Fruit fly (Drosophila melanogaster) whole organism, embryonic: Measurements from ENCODE around the gene IFT43.

Experiments
- B-H1 ChIP-seq: fragments of 200-800 bp; sonication (Bioruptor generic); IDR thresholded peaks from 3 replicates; pipeline ENCODE4 v1.3.6; 2022; ENCODE audit warnings: missing biosample characterization, missing genetic modification characterization
- CG10267 ChIP-seq: fragments of 200-800 bp; sonication (Bioruptor generic); optimal IDR thresholded peaks from 2 replicates; lab custom pipeline; 2018; ENCODE audit warnings: missing biosample characterization, mild to moderate bottlenecking, missing genetic modification characterization, moderate library complexity
- CG10565 ChIP-seq: fragments of 200-800 bp; sonication (Bioruptor generic); optimal IDR thresholded peaks from 3 replicates; lab custom pipeline; 2016; ENCODE audit warnings: missing biosample characterization, mild to moderate bottlenecking, missing genetic modification characterization
- CG10959 ChIP-seq: fragments of 200-800 bp; sonication (Bioruptor generic); IDR thresholded peaks from 2 replicates; pipeline ENCODE4 v1.3.6; 2022; ENCODE audit warnings: missing biosample characterization, missing genetic modification characterization
- CG17385 ChIP-seq: fragments of 200-800 bp; sonication (Bioruptor generic); optimal IDR thresholded peaks from 3 replicates; lab custom pipeline; 2018; ENCODE audit warnings: missing biosample characterization, mild to moderate bottlenecking, missing genetic modification characterization
- CG17568 ChIP-seq: fragments of 200-800 bp; sonication (Bioruptor generic); optimal IDR thresholded peaks from 2 replicates; lab custom pipeline; 2018; ENCODE audit warnings: missing biosample characterization, mild to moderate bottlenecking, missing genetic modification characterization, moderate library complexity
- CG3163 ChIP-seq: fragments of 200-800 bp; sonication (Bioruptor generic); optimal IDR thresholded peaks from 3 replicates; lab custom pipeline; 2016; ENCODE audit warnings: missing biosample characterization, missing genetic modification characterization
- CG32772 ChIP-seq: fragments of 200-800 bp; sonication (Bioruptor generic); IDR thresholded peaks from 2 replicates; pipeline ENCODE4 v1.3.6; 2022; ENCODE audit warnings: missing biosample characterization, missing genetic modification characterization
- CG33557 ChIP-seq: fragments of 200-800 bp; sonication (Bioruptor generic); optimal IDR thresholded peaks from 2 replicates; lab custom pipeline; 2019; ENCODE audit warnings: missing biosample characterization, mild to moderate bottlenecking, missing genetic modification characterization, moderate library complexity
- CG3407 ChIP-seq: fragments of 200-800 bp; sonication (Bioruptor generic); optimal IDR thresholded peaks from 2 replicates; lab custom pipeline; 2018; ENCODE audit warnings: missing biosample characterization, mild to moderate bottlenecking, missing genetic modification characterization
- CG3847 ChIP-seq: fragments of 200-800 bp; sonication (Bioruptor generic); IDR thresholded peaks from 2 replicates; pipeline ENCODE4 v1.3.6; 2022; ENCODE audit warnings: missing biosample characterization, missing genetic modification characterization
- CG42726 ChIP-seq: fragments of 200-800 bp; sonication (Bioruptor generic); IDR thresholded peaks from 2 replicates; pipeline ENCODE4 v1.3.6; 2022; ENCODE audit warnings: missing biosample characterization, missing genetic modification characterization; ENCODE audit not compliant: partially characterized antibody
- CG6765 ChIP-seq: fragments of 200-800 bp; sonication (Bioruptor generic); optimal IDR thresholded peaks from 3 replicates; lab custom pipeline; 2017; ENCODE audit warnings: missing biosample characterization, mild to moderate bottlenecking, missing genetic modification characterization
- CG7786 ChIP-seq: fragments of 200-800 bp; sonication (Bioruptor generic); optimal IDR thresholded peaks from 2 replicates; lab custom pipeline; 2016; ENCODE audit warnings: missing biosample characterization, missing genetic modification characterization
- CG7963 ChIP-seq: fragments of 200-800 bp; sonication (Bioruptor generic); IDR thresholded peaks from 3 replicates; pipeline ENCODE4 v1.3.6; 2022; ENCODE audit warnings: missing biosample characterization, missing genetic modification characterization; ENCODE audit not compliant: partially characterized antibody
- CG8290 ChIP-seq, 3 experiments: fragments of 200-800 bp; sonication (Bioruptor generic); optimal IDR thresholded peaks; 2 replicates each; lab custom pipeline; 2016 to 2019; ENCODE audit warnings: missing biosample characterization in 3 of 3, missing genetic modification characterization in 3 of 3, mild to moderate bottlenecking in 2 of 3, moderate library complexity in 1 of 3
- CG8765 ChIP-seq: fragments of 200-800 bp; sonication (Bioruptor generic); IDR thresholded peaks from 2 replicates; pipeline ENCODE4 v1.3.6; 2022; ENCODE audit warnings: missing biosample characterization, missing genetic modification characterization
- CG8924 ChIP-seq: fragments of 200-800 bp; optimal IDR thresholded peaks from 3 replicates; lab custom pipeline; 2019; ENCODE audit warnings: missing biosample characterization, mild to moderate bottlenecking, missing genetic modification characterization, moderate library complexity
- CTCF ChIP-seq: fragments of 200-800 bp; sonication (Bioruptor generic); optimal IDR thresholded peaks from 2 replicates; lab custom pipeline; 2017; ENCODE audit warnings: missing biosample characterization, mild to moderate bottlenecking, missing genetic modification characterization, moderate library complexity
- Dbx ChIP-seq: fragments of 200-800 bp; sonication (Bioruptor generic); IDR thresholded peaks from 3 replicates; pipeline ENCODE4 v1.3.6; 2022; ENCODE audit warnings: missing biosample characterization, missing genetic modification characterization
- ERR ChIP-seq: fragments of 200-800 bp; sonication (Bioruptor generic); optimal IDR thresholded peaks from 2 replicates; lab custom pipeline; 2016; ENCODE audit warnings: missing biosample characterization, missing genetic modification characterization
- Eip74EF ChIP-seq, 2 experiments: fragments of 200-800 bp in 1 of 2; fragments of >200 bp in 1 of 2; sonication (Bioruptor generic) in 1 of 2; optimal IDR thresholded peaks; 2 replicates each; lab custom pipeline; 2017 to 2019; ENCODE audit warnings: missing biosample characterization in 2 of 2, missing genetic modification characterization in 2 of 2, mild to moderate bottlenecking in 1 of 2, moderate library complexity in 1 of 2
- HLH3B ChIP-seq: fragments of 200-800 bp; sonication (Bioruptor generic); IDR thresholded peaks from 2 replicates; pipeline ENCODE4 v1.3.6; 2022; ENCODE audit warnings: missing biosample characterization, missing genetic modification characterization
- HLH4C ChIP-seq: fragments of 200-800 bp; sonication (Bioruptor generic); IDR thresholded peaks from 3 replicates; pipeline ENCODE4 v1.3.6; 2022; ENCODE audit warnings: missing biosample characterization, missing genetic modification characterization; ENCODE audit not compliant: partially characterized antibody
- NFAT ChIP-seq: fragments of 200-800 bp; sonication (Bioruptor generic); IDR thresholded peaks from 2 replicates; pipeline ENCODE4 v1.3.6; 2022; ENCODE audit warnings: missing biosample characterization, missing genetic modification characterization
- Ravus ChIP-seq: fragments of 200-800 bp; sonication (Bioruptor generic); IDR thresholded peaks from 2 replicates; pipeline ENCODE4 v1.3.6; 2022; ENCODE audit warnings: missing biosample characterization, missing genetic modification characterization
- Stat92E ChIP-seq, 3 experiments: fragments of >200 bp in 2 of 3; fragments of 200-800 bp in 1 of 3; sonication (Bioruptor generic) in 1 of 3; optimal IDR thresholded peaks; 2 replicates each; lab custom pipeline; 2017 to 2019; ENCODE audit warnings: missing biosample characterization in 3 of 3, missing genetic modification characterization in 3 of 3, mild to moderate bottlenecking in 1 of 3, moderate library complexity in 1 of 3
- Tbp ChIP-seq: fragments of >200 bp; optimal IDR thresholded peaks from 2 replicates; lab custom pipeline; 2018; ENCODE audit warnings: missing biosample characterization, missing genetic modification characterization
- bsh ChIP-seq, 2 experiments: fragments of 200-800 bp; sonication (Bioruptor generic); optimal IDR thresholded peaks; 2 replicates each; lab custom pipeline; 2017 to 2018; ENCODE audit warnings: mild to moderate bottlenecking in 2 of 2, missing biosample characterization in 2 of 2, missing genetic modification characterization in 2 of 2, moderate library complexity in 1 of 2
- cad ChIP-seq: fragments of >200 bp; optimal IDR thresholded peaks from 2 replicates; lab custom pipeline; 2017; ENCODE audit warnings: missing biosample characterization, missing genetic modification characterization
- ci ChIP-seq: fragments of 200-800 bp; sonication (Bioruptor generic); IDR thresholded peaks from 3 replicates; pipeline ENCODE4 v1.3.6; 2022; ENCODE audit warnings: missing biosample characterization, missing genetic modification characterization
- corto ChIP-seq: fragments of 200-800 bp; sonication (Bioruptor generic); optimal IDR thresholded peaks from 2 replicates; lab custom pipeline; 2016; ENCODE audit warnings: missing biosample characterization, mild to moderate bottlenecking, missing genetic modification characterization, moderate library complexity
- crc ChIP-seq: fragments of 200-800 bp; sonication (Bioruptor generic); optimal IDR thresholded peaks from 2 replicates; lab custom pipeline; 2016; ENCODE audit warnings: missing biosample characterization, missing genetic modification characterization
- cwo ChIP-seq: fragments of 200-800 bp; sonication (Bioruptor generic); optimal IDR thresholded peaks from 3 replicates; lab custom pipeline; 2017; ENCODE audit warnings: missing biosample characterization, missing genetic modification characterization, mild to moderate bottlenecking, moderate library complexity, missing genetic modification reagents
- disco-r ChIP-seq: fragments of 200-800 bp; sonication (Bioruptor generic); optimal IDR thresholded peaks from 2 replicates; lab custom pipeline; 2016; ENCODE audit warnings: missing biosample characterization, missing genetic modification characterization
- dpn ChIP-seq, 2 experiments: fragments of 200-800 bp; sonication (Bioruptor generic); optimal IDR thresholded peaks; 3 replicates each; lab custom pipeline; 2016; ENCODE audit warnings: missing biosample characterization in 2 of 2, missing genetic modification characterization in 2 of 2
- ems ChIP-seq: fragments of 200-800 bp; sonication (Bioruptor generic); optimal IDR thresholded peaks from 3 replicates; lab custom pipeline; 2016; ENCODE audit warnings: missing biosample characterization, missing genetic modification characterization
- eyg ChIP-seq: fragments of 200-800 bp; sonication (Bioruptor generic); optimal IDR thresholded peaks from 3 replicates; lab custom pipeline; 2016; ENCODE audit warnings: missing biosample characterization, missing genetic modification characterization
- fd64A ChIP-seq: fragments of 200-800 bp; sonication (Bioruptor generic); optimal IDR thresholded peaks from 3 replicates; lab custom pipeline; 2018; ENCODE audit warnings: missing biosample characterization, mild to moderate bottlenecking, missing genetic modification characterization
- inv ChIP-seq: fragments of 200-800 bp; sonication (Bioruptor generic); IDR thresholded peaks from 2 replicates; pipeline ENCODE4 v1.3.6; 2022; ENCODE audit warnings: missing biosample characterization, missing genetic modification characterization; ENCODE audit not compliant: partially characterized antibody
- lbe ChIP-seq: fragments of 200-800 bp; sonication (Bioruptor generic); optimal IDR thresholded peaks from 2 replicates; lab custom pipeline; 2016; ENCODE audit warnings: missing biosample characterization, mild to moderate bottlenecking, missing genetic modification characterization
- mld ChIP-seq: fragments of 200-800 bp; sonication (Bioruptor generic); IDR thresholded peaks from 3 replicates; pipeline ENCODE4 v1.3.6; 2022; ENCODE audit warnings: missing biosample characterization, missing genetic modification characterization; ENCODE audit not compliant: partially characterized antibody
- nau ChIP-seq: fragments of 200-800 bp; sonication (Bioruptor generic); optimal IDR thresholded peaks from 3 replicates; lab custom pipeline; 2017; ENCODE audit warnings: missing biosample characterization, mild to moderate bottlenecking, missing genetic modification characterization, missing genetic modification reagents
- psq ChIP-seq: fragments of 200-800 bp; sonication (Bioruptor generic); optimal IDR thresholded peaks from 2 replicates; lab custom pipeline; 2017; ENCODE audit warnings: missing biosample characterization, missing genetic modification characterization
- sens ChIP-seq: fragments of 200-800 bp; sonication (Bioruptor generic); peaks from one replicate; lab custom pipeline; 2016; ENCODE audit warnings: missing biosample characterization, missing genetic modification characterization
- sim ChIP-seq: fragments of 200-800 bp; sonication (Bioruptor generic); IDR thresholded peaks from 2 replicates; pipeline ENCODE4 v1.3.6; 2022; ENCODE audit warnings: missing biosample characterization, missing genetic modification characterization
- sna ChIP-seq: fragments of 200-800 bp; sonication (Bioruptor generic); IDR thresholded peaks from 2 replicates; pipeline ENCODE4 v1.3.6; 2022; ENCODE audit warnings: missing biosample characterization, missing genetic modification characterization; ENCODE audit not compliant: partially characterized antibody
- sob ChIP-seq: fragments of 200-800 bp; sonication (Bioruptor generic); IDR thresholded peaks from 2 replicates; pipeline ENCODE4 v1.3.6; 2022; ENCODE audit warnings: missing biosample characterization, missing genetic modification characterization
- tap ChIP-seq: fragments of 200-800 bp; optimal IDR thresholded peaks from 3 replicates; lab custom pipeline; 2019; ENCODE audit warnings: missing biosample characterization, mild to moderate bottlenecking, missing genetic modification characterization, moderate library complexity

The IFT43 gene

dm6 chr2L:12719712-12720429 lies 25.1 kb upstream of the IFT43 start (continued):
- TF ChIP-seq Eip74EF (GFP tag; optimal IDR thresholded peaks at IDR 0.05; lab: Kevin White, UChicago) (no peak), ci (GFP tag; lab: Robert Waterston, UW) (no peak), lbe (GFP tag; lab: Kevin White, UChicago) (no peak), CG8765 (no peak), ERR (GFP tag; lab: Kevin White, UChicago) (no peak), dpn (GFP tag; optimal IDR thresholded peaks at IDR 0.05; lab: Kevin White, UChicago) (no peak), CG10267 (tag; lab: Kevin White, UChicago) (no peak), eyg (GFP tag; lab: Kevin White, UChicago) (no peak), CG6765 (GFP tag; lab: Kevin White, UChicago) (no peak), CG10959 (GFP tag; lab: Robert Waterston, UW) (no peak), CG10565 (no peak), sob (no peak), CG7786 (no peak), corto (GFP tag; lab: Kevin White, UChicago) (peak; percentile 1), disco-r (GFP tag; lab: Kevin White, UChicago) (no peak), fd64A (GFP tag; lab: Kevin White, UChicago) (no peak), mld (GFP tag; lab: Robert Waterston, UW) (no peak), CG8290 (GFP tag; optimal IDR thresholded peaks at IDR 0.05; lab: Kevin White, UChicago) (no peak), CG8290 (tag; optimal IDR thresholded peaks at IDR 0.05; lab: Kevin White, UChicago) (peak in 1 of 2 experiments; percentile 22), sens (GFP tag; lab: Kevin White, UChicago) (peak; percentile 69), B-H1 (GFP tag; lab: Robert Waterston, UW) (no peak), CG42726 (GFP tag; lab: Robert Waterston, UW) (no peak), ems (no peak), CG32772 (GFP tag; lab: Robert Waterston, UW) (no peak), Dbx (no peak), cwo (GFP tag; lab: Kevin White, UChicago) (peak; percentile 6), CG33557 (GFP tag; lab: Kevin White, UChicago) (no peak), sna (no peak), cad (no peak), CG17568 (no peak), CG3407 (no peak), NFAT (GFP tag; lab: Robert Waterston, UW) (no peak), sim (no peak), HLH3B (GFP tag; lab: Robert Waterston, UW) (no peak), Tbp (GFP tag; lab: Kevin White, UChicago) (no peak)

DNA sequence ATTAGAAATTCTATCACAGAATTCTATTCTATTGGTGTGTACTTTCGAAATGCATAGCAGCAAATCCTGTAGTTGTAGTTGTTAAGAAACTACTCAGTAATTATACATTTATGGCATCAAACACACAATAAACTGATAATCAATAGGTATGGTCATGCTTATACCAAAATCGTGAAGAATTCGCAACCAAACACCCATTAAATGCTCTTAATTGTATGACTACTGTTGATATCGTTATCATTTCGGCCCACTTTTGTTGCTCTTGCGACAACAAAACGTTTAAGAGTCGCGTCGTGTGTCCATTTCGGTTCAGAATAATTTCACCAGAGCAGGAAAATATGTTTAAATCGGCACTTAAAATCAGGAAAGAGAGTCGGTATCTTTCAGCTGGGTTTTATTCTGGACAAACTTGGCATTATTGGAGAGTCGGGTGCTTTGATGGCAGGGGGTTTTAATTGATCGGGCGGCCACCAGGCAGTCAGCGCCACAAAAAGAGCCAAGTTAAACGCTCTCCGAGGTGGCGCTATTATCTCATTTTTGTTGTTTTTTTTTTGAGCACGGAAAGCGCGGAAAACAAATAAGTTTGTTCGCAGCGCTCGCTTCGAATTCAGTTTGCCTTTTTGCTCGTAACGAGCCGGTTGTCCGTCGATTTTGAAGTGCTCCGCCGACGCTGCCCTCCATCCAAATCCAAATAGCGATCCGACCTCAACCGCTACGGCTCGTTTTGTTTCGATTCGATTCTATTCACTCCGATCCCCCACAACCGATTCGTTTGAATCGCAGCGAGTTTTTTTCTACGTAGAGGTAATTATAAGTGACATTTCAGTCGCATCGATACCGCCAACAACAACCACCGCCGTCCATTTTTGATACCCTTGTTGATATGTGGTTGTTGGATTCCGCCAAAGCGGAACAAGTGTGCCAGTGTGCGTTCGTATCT lies 23.9 kb upstream of the IFT43 start, which contains the start of gene MRP:
Gene MRP (plus strand): TSS at position 609 of the 940 bp plus-strand sequence.
- no peak for TF ChIP-seq Stat92E (GFP tag; optimal IDR thresholded peaks at IDR 0.05; lab: Kevin White, UChicago)
- peak; percentile 51; the same call in 1 of the 3 replicates for TF ChIP-seq HLH4C
- TF ChIP-seq crc (GFP tag; lab: Kevin White, UChicago) = no peak
- peak; percentile 17; the same call in 1 of the 2 replicates for TF ChIP-seq inv (GFP tag; lab: Robert Waterston, UW)
- peak; percentile 35 for TF ChIP-seq CTCF
- no peak for TF ChIP-seq tap (tag; lab: Kevin White, UChicago)
- no peak for TF ChIP-seq nau (GFP tag; lab: Kevin White, UChicago)
- no peak for TF ChIP-seq CG8924 (tag; lab: Kevin White, UChicago)
- TF ChIP-seq CG3163 (GFP tag; lab: Kevin White, UChicago) = peak; percentile 84
- TF ChIP-seq CG3847 (GFP tag; lab: Robert Waterston, UW) = 0 out of 2 replicates have a peak, but pooled peaks have one; percentile 21
- no peak for TF ChIP-seq bsh (GFP tag; optimal IDR thresholded peaks at IDR 0.05; lab: Kevin White, UChicago)
- no peak for TF ChIP-seq Ravus (GFP tag; lab: Robert Waterston, UW)
- no peak for TF ChIP-seq CG7963 (GFP tag; lab: Robert Waterston, UW)
- no peak for TF ChIP-seq psq (GFP tag; lab: Kevin White, UChicago)
- TF ChIP-seq CG17385 = no peak
